Fruit fly (Drosophila melanogaster) whole organism, embryonic: ENCODE data around the gene CG8460.

Source experiments
- CG11085 ChIP-seq: fragments of 200-800 bp; sonication (Bioruptor generic); IDR thresholded peaks from 2 replicates; pipeline ENCODE4 v1.3.6; 2022; ENCODE audit warnings: missing biosample characterization, missing genetic modification characterization
- CG11695 ChIP-seq: fragments of 200-800 bp; sonication (Bioruptor generic); IDR thresholded peaks from 3 replicates; pipeline ENCODE4 v1.3.6; 2022; ENCODE audit warnings: missing biosample characterization, missing genetic modification characterization
- CG11696 ChIP-seq: fragments of 200-800 bp; sonication (Bioruptor generic); IDR thresholded peaks from 2 replicates; pipeline ENCODE4 v1.3.6; 2022; ENCODE audit warnings: missing biosample characterization, missing genetic modification characterization
- CG12071 ChIP-seq: fragments of 200-800 bp; sonication (Bioruptor generic); optimal IDR thresholded peaks from 3 replicates; lab custom pipeline; 2018; ENCODE audit warnings: missing biosample characterization, mild to moderate bottlenecking, missing genetic modification characterization
- CG12391 ChIP-seq: fragments of 200-800 bp; sonication (Bioruptor generic); optimal IDR thresholded peaks from 3 replicates; lab custom pipeline; 2018; ENCODE audit warnings: missing biosample characterization, mild to moderate bottlenecking, missing genetic modification characterization, moderate library complexity
- CG12942 ChIP-seq: fragments of 200-800 bp; sonication (Bioruptor generic); optimal IDR thresholded peaks from 3 replicates; lab custom pipeline; 2016; ENCODE audit warnings: missing biosample characterization, missing genetic modification characterization
- CG15011 ChIP-seq: fragments of 200-800 bp; sonication (Bioruptor generic); optimal IDR thresholded peaks from 3 replicates; lab custom pipeline; 2018; ENCODE audit warnings: missing biosample characterization, mild to moderate bottlenecking, missing genetic modification characterization
- CG15073 ChIP-seq: fragments of 200-800 bp; sonication (Bioruptor generic); optimal IDR thresholded peaks from 2 replicates; lab custom pipeline; 2016; ENCODE audit warnings: missing biosample characterization, missing genetic modification characterization
- CG1529 ChIP-seq: fragments of 200-800 bp; sonication (Bioruptor generic); optimal IDR thresholded peaks from 3 replicates; lab custom pipeline; 2018; ENCODE audit warnings: missing biosample characterization, missing genetic modification characterization
- CG17361 ChIP-seq: fragments of 200-800 bp; sonication (Bioruptor generic); IDR thresholded peaks from 3 replicates; pipeline ENCODE4 v1.3.6; 2022; ENCODE audit warnings: missing biosample characterization, missing genetic modification characterization
- CG17385 ChIP-seq: fragments of 200-800 bp; sonication (Bioruptor generic); optimal IDR thresholded peaks from 3 replicates; lab custom pipeline; 2018; ENCODE audit warnings: missing biosample characterization, mild to moderate bottlenecking, missing genetic modification characterization
- CG18262 ChIP-seq: fragments of 200-800 bp; optimal IDR thresholded peaks from 3 replicates; lab custom pipeline; 2019; ENCODE audit warnings: missing biosample characterization, mild to moderate bottlenecking, missing genetic modification characterization, moderate library complexity
- CG1832 ChIP-seq: fragments of 200-800 bp; sonication (Bioruptor generic); optimal IDR thresholded peaks from 2 replicates; lab custom pipeline; 2017; ENCODE audit warnings: missing biosample characterization, mild to moderate bottlenecking, missing genetic modification characterization, inconsistent platforms
- CG33557 ChIP-seq: fragments of 200-800 bp; sonication (Bioruptor generic); optimal IDR thresholded peaks from 2 replicates; lab custom pipeline; 2019; ENCODE audit warnings: missing biosample characterization, mild to moderate bottlenecking, missing genetic modification characterization, moderate library complexity
- CG4404 ChIP-seq: fragments of 200-800 bp; sonication (Bioruptor generic); IDR thresholded peaks from 2 replicates; pipeline ENCODE4 v1.3.6; 2022; ENCODE audit warnings: missing biosample characterization, missing genetic modification characterization
- CG6254 ChIP-seq: fragments of 200-800 bp; sonication (Bioruptor generic); optimal IDR thresholded peaks from 3 replicates; lab custom pipeline; 2017; ENCODE audit warnings: mild to moderate bottlenecking, missing biosample characterization, missing genetic modification reagents, missing genetic modification characterization
- CG7745 ChIP-seq: fragments of 200-800 bp; sonication (Bioruptor generic); optimal IDR thresholded peaks from 2 replicates; lab custom pipeline; 2018; ENCODE audit warnings: missing biosample characterization, mild to moderate bottlenecking, missing genetic modification characterization, moderate library complexity
- CG7928 ChIP-seq: fragments of 200-800 bp; sonication (Bioruptor generic); optimal IDR thresholded peaks from 2 replicates; lab custom pipeline; 2017; ENCODE audit warnings: missing biosample characterization, mild to moderate bottlenecking, missing genetic modification characterization
- CG8388 ChIP-seq: fragments of 200-800 bp; sonication (Bioruptor generic); optimal IDR thresholded peaks from 2 replicates; lab custom pipeline; 2019; ENCODE audit warnings: missing biosample characterization, mild to moderate bottlenecking, missing genetic modification characterization, moderate library complexity
- CG9437 ChIP-seq: fragments of 200-800 bp; sonication (Bioruptor generic); optimal IDR thresholded peaks from 2 replicates; lab custom pipeline; 2018; ENCODE audit warnings: missing biosample characterization, mild to moderate bottlenecking, missing genetic modification characterization
- CTCF ChIP-seq: fragments of 200-800 bp; sonication (Bioruptor generic); optimal IDR thresholded peaks from 2 replicates; lab custom pipeline; 2017; ENCODE audit warnings: missing biosample characterization, mild to moderate bottlenecking, missing genetic modification characterization, moderate library complexity
- Camta ChIP-seq: fragments of 200-800 bp; sonication (Bioruptor generic); optimal IDR thresholded peaks from 2 replicates; lab custom pipeline; 2016; ENCODE audit warnings: missing biosample characterization, missing genetic modification characterization
- D19A ChIP-seq: fragments of 200-800 bp; optimal IDR thresholded peaks from 3 replicates; lab custom pipeline; 2019; ENCODE audit warnings: missing biosample characterization, mild to moderate bottlenecking, missing genetic modification characterization, moderate library complexity
- Dad ChIP-seq: fragments of 200-800 bp; sonication (Bioruptor generic); optimal IDR thresholded peaks from 3 replicates; lab custom pipeline; 2016; ENCODE audit warnings: missing biosample characterization, missing genetic modification characterization
- Elba2 ChIP-seq: fragments of 200-800 bp; sonication (Bioruptor generic); optimal IDR thresholded peaks from 3 replicates; lab custom pipeline; 2016; ENCODE audit warnings: missing biosample characterization, missing genetic modification characterization
- Ets97D ChIP-seq: fragments of 200-800 bp; sonication (Bioruptor generic); optimal IDR thresholded peaks from 3 replicates; lab custom pipeline; 2016; ENCODE audit warnings: missing biosample characterization, missing genetic modification characterization
- Fer1 ChIP-seq: fragments of 200-800 bp; sonication (Bioruptor generic); optimal IDR thresholded peaks from 2 replicates; lab custom pipeline; 2017; ENCODE audit warnings: missing biosample characterization, mild to moderate bottlenecking, missing genetic modification characterization
- HLH54F ChIP-seq: fragments of 200-800 bp; sonication (Bioruptor generic); optimal IDR thresholded peaks from 3 replicates; lab custom pipeline; 2016; ENCODE audit warnings: missing biosample characterization, missing genetic modification characterization
- Hey ChIP-seq: fragments of 200-800 bp; sonication (Bioruptor generic); optimal IDR thresholded peaks from 3 replicates; lab custom pipeline; 2018; ENCODE audit warnings: missing biosample characterization, mild to moderate bottlenecking, missing genetic modification characterization
- Hmr ChIP-seq: fragments of 200-800 bp; sonication (Bioruptor generic); optimal IDR thresholded peaks from 3 replicates; lab custom pipeline; 2017; ENCODE audit warnings: mild to moderate bottlenecking, missing biosample characterization, missing genetic modification reagents, missing genetic modification characterization
- Kr ChIP-seq: fragments of 200-800 bp; sonication (Bioruptor generic); optimal IDR thresholded peaks from 2 replicates; lab custom pipeline; 2017; ENCODE audit warnings: missing biosample characterization, mild to moderate bottlenecking, missing genetic modification characterization
- Max ChIP-seq: fragments of 200-800 bp; sonication (Bioruptor generic); optimal IDR thresholded peaks from 2 replicates; lab custom pipeline; 2016; ENCODE audit warnings: missing biosample characterization, mild to moderate bottlenecking, missing genetic modification characterization
- NC2β ChIP-seq: fragments of 200-800 bp; sonication (Bioruptor generic); optimal IDR thresholded peaks from 2 replicates; lab custom pipeline; 2016; ENCODE audit warnings: missing biosample characterization, missing genetic modification characterization
- Ssrp ChIP-seq: fragments of 200-800 bp; sonication (Bioruptor generic); optimal IDR thresholded peaks from 2 replicates; lab custom pipeline; 2018; ENCODE audit warnings: missing biosample characterization, mild to moderate bottlenecking, missing genetic modification characterization, moderate library complexity
- Stat92E ChIP-seq, 3 experiments: fragments of >200 bp in 2 of 3; fragments of 200-800 bp in 1 of 3; sonication (Bioruptor generic) in 1 of 3; optimal IDR thresholded peaks; 2 replicates each; lab custom pipeline; 2017 to 2019; ENCODE audit warnings: missing biosample characterization in 3 of 3, missing genetic modification characterization in 3 of 3, mild to moderate bottlenecking in 1 of 3, moderate library complexity in 1 of 3
- Xbp1 ChIP-seq: fragments of 200-800 bp; sonication (Bioruptor generic); optimal IDR thresholded peaks from 3 replicates; lab custom pipeline; 2016; ENCODE audit warnings: missing biosample characterization, mild to moderate bottlenecking, missing genetic modification characterization
- cato ChIP-seq: fragments of 200-800 bp; sonication (Bioruptor generic); optimal IDR thresholded peaks from 2 replicates; lab custom pipeline; 2016; ENCODE audit warnings: missing biosample characterization, missing genetic modification characterization, borderline replicate concordance
- danr ChIP-seq: fragments of 200-800 bp; sonication (Bioruptor generic); IDR thresholded peaks from 2 replicates; pipeline ENCODE4 v1.3.6; 2022; ENCODE audit warnings: missing biosample characterization, missing genetic modification characterization
- disco-r ChIP-seq: fragments of 200-800 bp; sonication (Bioruptor generic); optimal IDR thresholded peaks from 2 replicates; lab custom pipeline; 2016; ENCODE audit warnings: missing biosample characterization, missing genetic modification characterization
- fd64A ChIP-seq: fragments of 200-800 bp; sonication (Bioruptor generic); optimal IDR thresholded peaks from 3 replicates; lab custom pipeline; 2018; ENCODE audit warnings: missing biosample characterization, mild to moderate bottlenecking, missing genetic modification characterization
- kni ChIP-seq: fragments of 200-800 bp; sonication (Bioruptor generic); optimal IDR thresholded peaks from 3 replicates; lab custom pipeline; 2017; ENCODE audit warnings: mild to moderate bottlenecking, missing biosample characterization, missing genetic modification reagents, missing genetic modification characterization
- lola ChIP-seq, 3 experiments: fragments of >200 bp in 2 of 3; fragments of 200-800 bp in 1 of 3; sonication (Bioruptor generic) in 1 of 3; optimal IDR thresholded peaks; 2 replicates each; lab custom pipeline; 2017 to 2019; ENCODE audit warnings: missing biosample characterization in 3 of 3, missing genetic modification characterization in 3 of 3, mild to moderate bottlenecking in 1 of 3, moderate library complexity in 1 of 3
- luna ChIP-seq: fragments of 200-800 bp; sonication (Bioruptor generic); optimal IDR thresholded peaks from 2 replicates; lab custom pipeline; 2016; ENCODE audit warnings: missing biosample characterization, missing genetic modification characterization
- sc ChIP-seq, 3 experiments: fragments of >200 bp in 2 of 3; fragments of 200-800 bp in 1 of 3; sonication (Bioruptor generic) in 1 of 3; optimal IDR thresholded peaks; 2 replicates in 2 of 3; 3 replicates in 1 of 3; lab custom pipeline; 2017; ENCODE audit warnings: mild to moderate bottlenecking in 1 of 3, missing biosample characterization in 1 of 3, missing genetic modification characterization in 1 of 3, missing genetic modification reagents in 1 of 3
- sd ChIP-seq: fragments of 200-800 bp; sonication (Bioruptor generic); optimal IDR thresholded peaks from 3 replicates; lab custom pipeline; 2018; ENCODE audit warnings: missing biosample characterization, mild to moderate bottlenecking, missing genetic modification characterization, moderate library complexity
- slou ChIP-seq: fragments of 200-800 bp; sonication (Bioruptor generic); optimal IDR thresholded peaks from 3 replicates; lab custom pipeline; 2016; ENCODE audit warnings: missing biosample characterization, missing genetic modification characterization
- slp2 ChIP-seq: fragments of 200-800 bp; sonication (Bioruptor generic); optimal IDR thresholded peaks from 2 replicates; lab custom pipeline; 2016; ENCODE audit warnings: missing biosample characterization, missing genetic modification characterization
- ttk ChIP-seq: fragments of 200-800 bp; sonication (Bioruptor generic); IDR thresholded peaks from 2 replicates; pipeline ENCODE4 v2.1.2; 2022; ENCODE audit warnings: missing biosample characterization, missing genetic modification characterization
- tup ChIP-seq: fragments of 200-800 bp; sonication (Bioruptor generic); optimal IDR thresholded peaks from 2 replicates; lab custom pipeline; 2016; ENCODE audit warnings: missing biosample characterization, mild to moderate bottlenecking, missing genetic modification characterization, moderate library complexity
- z ChIP-seq: fragments of 200-800 bp; sonication (Bioruptor generic); IDR thresholded peaks from 3 replicates; pipeline ENCODE4 v1.3.6; 2022; ENCODE audit warnings: missing biosample characterization, missing genetic modification characterization

CG8460 gene

DNA sequence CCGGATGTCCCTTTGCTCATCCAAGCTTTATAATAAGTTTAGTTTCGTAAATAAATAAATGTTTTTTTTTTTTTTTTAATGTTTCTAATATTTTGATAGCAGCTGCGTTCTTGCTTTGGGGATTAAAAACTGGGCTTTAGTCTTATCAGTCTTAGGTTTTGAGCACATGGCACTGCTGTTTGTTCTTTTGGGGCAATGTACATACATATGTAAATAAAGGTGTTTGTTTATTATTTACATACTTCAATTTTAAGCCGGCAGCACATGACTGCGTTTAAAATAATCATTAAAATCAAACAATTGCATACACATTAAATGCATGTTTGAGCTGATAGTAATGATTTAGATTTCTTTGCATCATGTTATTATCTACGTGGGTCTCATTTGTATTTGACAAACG, 32.8 kb upstream of the CG8460 start (continued):
- TF ChIP-seq CG11696 (GFP tag; lab: Robert Waterston, UW) (peak; percentile 61; the same call in 1 of the 2 replicates), CTCF (peak; percentile 40), CG33557 (GFP tag; lab: Kevin White, UChicago) (peak; percentile 93), Xbp1 (GFP tag; lab: Kevin White, UChicago) (peak; percentile 58), slou (GFP tag; lab: Kevin White, UChicago) (peak; percentile 18), CG15011 (GFP tag; lab: Kevin White, UChicago) (peak; percentile 76), fd64A (peak; percentile 92), sd (tag; lab: Kevin White, UChicago) (no peak), Hmr (GFP tag; lab: Kevin White, UChicago) (peak; percentile 81), CG17385 (peak; percentile 72), Kr (peak; percentile 74), CG6254 (GFP tag; lab: Kevin White, UChicago) (peak; percentile 90), CG1529 (peak; percentile 90), CG12942 (GFP tag; lab: Kevin White, UChicago) (peak; percentile 75), CG11695 (GFP tag; lab: Robert Waterston, UW) (peak; percentile 61), slp2 (GFP tag; lab: Kevin White, UChicago) (peak; percentile 53), luna (GFP tag; lab: Kevin White, UChicago) (peak; percentile 20), CG1832 (no peak), Stat92E (GFP tag; optimal IDR thresholded peaks at IDR 0.05; lab: Kevin White, UChicago) (peak in 1 of 3 experiments; percentile 33), z (GFP tag; lab: Robert Waterston, UW) (peak; percentile 63; the same call in 1 of the 3 replicates), sc (optimal IDR thresholded peaks at IDR 0.05; lab: Kevin White, UChicago) (no peak), sc (GFP tag; optimal IDR thresholded peaks at IDR 0.05; lab: Kevin White, UChicago) (peak; percentile 92), kni (GFP tag; lab: Kevin White, UChicago) (peak; percentile 76), Max (GFP tag; lab: Kevin White, UChicago) (peak; percentile 85), CG8388 (GFP tag; lab: Kevin White, UChicago) (peak; percentile 69), lola (GFP tag; optimal IDR thresholded peaks at IDR 0.05; lab: Kevin White, UChicago) (peak in 1 of 3 experiments; percentile 78), CG15073 (GFP tag; lab: Kevin White, UChicago) (no peak), Ssrp (peak; percentile 51), Dad (GFP tag; lab: Kevin White, UChicago) (peak; percentile 4), ttk (GFP tag; lab: Robert Waterston, UW) (no peak), tup (GFP tag; lab: Kevin White, UChicago) (peak; percentile 66), Fer1 (peak; percentile 55), CG7928 (GFP tag; lab: Kevin White, UChicago) (no peak), Camta (peak; percentile 78), CG12071 (peak; percentile 88), Hey (peak; percentile 34), CG17361 (peak; percentile 69; the same call in 2 of the 3 replicates), D19A (tag; lab: Kevin White, UChicago) (peak; percentile 68), CG18262 (tag; lab: Kevin White, UChicago) (peak; percentile 81), CG12391 (tag; lab: Kevin White, UChicago) (peak; percentile 54), CG4404 (GFP tag; lab: Robert Waterston, UW) (no peak), CG11085 (no peak), danr (GFP tag; lab: Robert Waterston, UW) (no peak; the same call in 1 of the 2 replicates), cato (peak; percentile 43), Ets97D (GFP tag; lab: Kevin White, UChicago) (peak; percentile 12), CG7745 (tag; lab: Kevin White, UChicago) (peak; percentile 86), NC2β (GFP tag; lab: Kevin White, UChicago) (peak; percentile 73), Elba2 (GFP tag; lab: Kevin White, UChicago) (no peak), CG9437 (GFP tag; lab: Kevin White, UChicago) (peak; percentile 11), HLH54F (GFP tag; lab: Kevin White, UChicago) (no peak), disco-r (peak; percentile 56)
